Fruit fly (Drosophila melanogaster) whole organism, embryonic: ENCODE data around the gene CG5334.
A peak's percentile ranks its signal among the peaks of the same experiment; 100 is the strongest.

Experiments used
- Blimp-1 ChIP-seq: fragments of 200-800 bp; sonication (Bioruptor generic); optimal IDR thresholded peaks from 3 replicates; lab custom pipeline; 2018; ENCODE audit warnings: missing biosample characterization, missing genetic modification characterization, mild to moderate bottlenecking, moderate library complexity, missing genetic modification reagents
- C15 ChIP-seq: fragments of 200-800 bp; sonication (Bioruptor generic); IDR thresholded peaks from 3 replicates; pipeline ENCODE4 v1.3.6; 2022; ENCODE audit warnings: missing biosample characterization, missing genetic modification characterization
- CG10267 ChIP-seq: fragments of 200-800 bp; sonication (Bioruptor generic); optimal IDR thresholded peaks from 2 replicates; lab custom pipeline; 2018; ENCODE audit warnings: missing biosample characterization, mild to moderate bottlenecking, missing genetic modification characterization, moderate library complexity
- CG10543 ChIP-seq: fragments of 200-800 bp; sonication (Bioruptor generic); optimal IDR thresholded peaks from 3 replicates; lab custom pipeline; 2017; ENCODE audit warnings: missing biosample characterization, mild to moderate bottlenecking, missing genetic modification characterization, moderate library complexity
- CG10654 ChIP-seq: fragments of 200-800 bp; sonication (Bioruptor generic); optimal IDR thresholded peaks from 2 replicates; lab custom pipeline; 2016; ENCODE audit warnings: missing biosample characterization, missing genetic modification characterization
- CG11085 ChIP-seq: fragments of 200-800 bp; sonication (Bioruptor generic); IDR thresholded peaks from 2 replicates; pipeline ENCODE4 v1.3.6; 2022; ENCODE audit warnings: missing biosample characterization, missing genetic modification characterization
- CG12071 ChIP-seq: fragments of 200-800 bp; sonication (Bioruptor generic); optimal IDR thresholded peaks from 3 replicates; lab custom pipeline; 2018; ENCODE audit warnings: missing biosample characterization, mild to moderate bottlenecking, missing genetic modification characterization
- CG12219 ChIP-seq: fragments of 200-800 bp; sonication (Bioruptor generic); optimal IDR thresholded peaks from 3 replicates; lab custom pipeline; 2018; ENCODE audit warnings: missing biosample characterization, mild to moderate bottlenecking, missing genetic modification characterization
- CG12236 ChIP-seq: fragments of 200-800 bp; sonication (Bioruptor generic); optimal IDR thresholded peaks from 2 replicates; lab custom pipeline; 2016; ENCODE audit warnings: missing biosample characterization, missing genetic modification characterization
- CG15011 ChIP-seq: fragments of 200-800 bp; sonication (Bioruptor generic); optimal IDR thresholded peaks from 3 replicates; lab custom pipeline; 2018; ENCODE audit warnings: missing biosample characterization, mild to moderate bottlenecking, missing genetic modification characterization
- CG32767 ChIP-seq: fragments of 200-800 bp; sonication (Bioruptor generic); IDR thresholded peaks from 2 replicates; pipeline ENCODE4 v1.3.6; 2022; ENCODE audit warnings: missing biosample characterization, missing genetic modification characterization
- CG3838 ChIP-seq: fragments of 200-800 bp; sonication (Bioruptor generic); optimal IDR thresholded peaks from 3 replicates; lab custom pipeline; 2016; ENCODE audit warnings: missing biosample characterization, missing genetic modification characterization
- CG4707 ChIP-seq: fragments of 200-800 bp; sonication (Bioruptor generic); optimal IDR thresholded peaks from 2 replicates; lab custom pipeline; 2018; ENCODE audit warnings: missing biosample characterization, mild to moderate bottlenecking, missing genetic modification characterization, moderate library complexity
- CG5245 ChIP-seq: fragments of 200-800 bp; sonication (Bioruptor generic); optimal IDR thresholded peaks from 3 replicates; lab custom pipeline; 2016; ENCODE audit warnings: missing biosample characterization, missing genetic modification characterization
- CG6683 ChIP-seq: fragments of 200-800 bp; sonication (Bioruptor generic); optimal IDR thresholded peaks from 2 replicates; lab custom pipeline; 2017; ENCODE audit warnings: missing biosample characterization, mild to moderate bottlenecking, missing genetic modification characterization, missing genetic modification reagents
- CG6689 ChIP-seq: fragments of 200-800 bp; sonication (Bioruptor generic); IDR thresholded peaks from 2 replicates; pipeline ENCODE4 v1.3.6; 2022; ENCODE audit warnings: missing biosample characterization, missing genetic modification characterization
- CG7556 ChIP-seq: fragments of 200-800 bp; sonication (Bioruptor generic); optimal IDR thresholded peaks from 2 replicates; lab custom pipeline; 2017; ENCODE audit warnings: missing biosample characterization, mild to moderate bottlenecking, missing genetic modification characterization
- CG7987 ChIP-seq: fragments of 200-800 bp; sonication (Bioruptor generic); optimal IDR thresholded peaks from 2 replicates; lab custom pipeline; 2018; ENCODE audit warnings: missing biosample characterization, mild to moderate bottlenecking, missing genetic modification characterization, moderate library complexity
- CG9817 ChIP-seq: fragments of 200-800 bp; sonication (Bioruptor generic); optimal IDR thresholded peaks from 2 replicates; lab custom pipeline; 2018; ENCODE audit warnings: missing biosample characterization, mild to moderate bottlenecking, missing genetic modification characterization, moderate library complexity
- D19A ChIP-seq: fragments of 200-800 bp; optimal IDR thresholded peaks from 3 replicates; lab custom pipeline; 2019; ENCODE audit warnings: missing biosample characterization, mild to moderate bottlenecking, missing genetic modification characterization, moderate library complexity
- Deaf1 ChIP-seq: fragments of 200-800 bp; optimal IDR thresholded peaks from 3 replicates; lab custom pipeline; 2019; ENCODE audit warnings: missing biosample characterization, mild to moderate bottlenecking, missing genetic modification characterization, moderate library complexity
- Dip2 ChIP-seq: fragments of 200-800 bp; sonication (Bioruptor generic); IDR thresholded peaks from 2 replicates; pipeline ENCODE4 v1.3.6; 2022; ENCODE audit warnings: missing biosample characterization, missing genetic modification characterization
- E2f2 ChIP-seq: fragments of 200-800 bp; sonication (Bioruptor generic); IDR thresholded peaks from 2 replicates; pipeline ENCODE4 v1.3.6; 2022; ENCODE audit warnings: missing biosample characterization, missing genetic modification characterization
- Elba2 ChIP-seq: fragments of 200-800 bp; sonication (Bioruptor generic); optimal IDR thresholded peaks from 3 replicates; lab custom pipeline; 2016; ENCODE audit warnings: missing biosample characterization, missing genetic modification characterization
- Hmr ChIP-seq: fragments of 200-800 bp; sonication (Bioruptor generic); optimal IDR thresholded peaks from 3 replicates; lab custom pipeline; 2017; ENCODE audit warnings: mild to moderate bottlenecking, missing biosample characterization, missing genetic modification reagents, missing genetic modification characterization
- Hsf ChIP-seq: fragments of 200-800 bp; sonication (Bioruptor generic); optimal IDR thresholded peaks from 3 replicates; lab custom pipeline; 2016; ENCODE audit warnings: missing biosample characterization, missing genetic modification characterization
- Med ChIP-seq: fragments of 200-800 bp; sonication (Bioruptor generic); peaks from one replicate; lab custom pipeline; 2016; ENCODE audit warnings: missing biosample characterization, missing genetic modification characterization, mild to moderate bottlenecking, inconsistent platforms, moderate library complexity
- Nf-YA ChIP-seq: fragments of 200-800 bp; sonication (Bioruptor generic); IDR thresholded peaks from 2 replicates; pipeline ENCODE4 v1.3.6; 2022; ENCODE audit warnings: missing biosample characterization, missing genetic modification characterization
- Nf-YB ChIP-seq: fragments of 200-800 bp; sonication (Bioruptor generic); optimal IDR thresholded peaks from 3 replicates; lab custom pipeline; 2019; ENCODE audit warnings: missing biosample characterization, mild to moderate bottlenecking, missing genetic modification characterization, moderate library complexity
- NfI ChIP-seq: fragments of 200-800 bp; sonication (Bioruptor generic); optimal IDR thresholded peaks from 3 replicates; lab custom pipeline; 2018; ENCODE audit warnings: missing biosample characterization, mild to moderate bottlenecking, missing genetic modification characterization, moderate library complexity
- Six4 ChIP-seq: fragments of 200-800 bp; sonication (Bioruptor generic); optimal IDR thresholded peaks from 2 replicates; lab custom pipeline; 2016; ENCODE audit warnings: missing biosample characterization, missing genetic modification characterization
- Ssrp ChIP-seq: fragments of 200-800 bp; sonication (Bioruptor generic); optimal IDR thresholded peaks from 2 replicates; lab custom pipeline; 2018; ENCODE audit warnings: missing biosample characterization, mild to moderate bottlenecking, missing genetic modification characterization, moderate library complexity
- al ChIP-seq: fragments of 200-800 bp; sonication (Bioruptor generic); IDR thresholded peaks from 2 replicates; pipeline ENCODE4 v1.3.6; 2022; ENCODE audit warnings: missing biosample characterization, missing genetic modification characterization
- ash1 ChIP-seq: fragments of 200-800 bp; sonication (Bioruptor generic); optimal IDR thresholded peaks from 2 replicates; lab custom pipeline; 2018; ENCODE audit warnings: missing biosample characterization, mild to moderate bottlenecking, missing genetic modification characterization
- caup ChIP-seq: fragments of 200-800 bp; sonication (Bioruptor generic); optimal IDR thresholded peaks from 3 replicates; lab custom pipeline; 2017; ENCODE audit warnings: missing biosample characterization, mild to moderate bottlenecking, missing genetic modification characterization, moderate library complexity; ENCODE audit not compliant: severe bottlenecking
- ems ChIP-seq: fragments of 200-800 bp; sonication (Bioruptor generic); optimal IDR thresholded peaks from 3 replicates; lab custom pipeline; 2016; ENCODE audit warnings: missing biosample characterization, missing genetic modification characterization
- eve ChIP-seq, 2 experiments: fragments of >200 bp; optimal IDR thresholded peaks; 2 replicates each; lab custom pipeline; 2017; ENCODE audit warnings: missing biosample characterization in 2 of 2, missing genetic modification characterization in 2 of 2
- gfzf ChIP-seq: fragments of 200-800 bp; sonication (Bioruptor generic); optimal IDR thresholded peaks from 2 replicates; lab custom pipeline; 2016; ENCODE audit warnings: missing biosample characterization, mild to moderate bottlenecking, missing genetic modification characterization, moderate library complexity
- hbn ChIP-seq: fragments of 200-800 bp; sonication (Bioruptor generic); IDR thresholded peaks from 2 replicates; pipeline ENCODE4 v1.3.6; 2022; ENCODE audit warnings: missing biosample characterization, missing genetic modification characterization; ENCODE audit not compliant: partially characterized antibody
- nau ChIP-seq: fragments of 200-800 bp; sonication (Bioruptor generic); optimal IDR thresholded peaks from 3 replicates; lab custom pipeline; 2017; ENCODE audit warnings: missing biosample characterization, mild to moderate bottlenecking, missing genetic modification characterization, missing genetic modification reagents
- onecut ChIP-seq: fragments of 200-800 bp; sonication (Bioruptor generic); IDR thresholded peaks from 2 replicates; pipeline ENCODE4 v1.3.6; 2022; ENCODE audit warnings: missing biosample characterization, missing genetic modification characterization
- sc ChIP-seq, 3 experiments: fragments of >200 bp in 2 of 3; fragments of 200-800 bp in 1 of 3; sonication (Bioruptor generic) in 1 of 3; optimal IDR thresholded peaks; 2 replicates in 2 of 3; 3 replicates in 1 of 3; lab custom pipeline; 2017; ENCODE audit warnings: mild to moderate bottlenecking in 1 of 3, missing biosample characterization in 1 of 3, missing genetic modification characterization in 1 of 3, missing genetic modification reagents in 1 of 3
- scrt ChIP-seq: fragments of 200-800 bp; sonication (Bioruptor generic); optimal IDR thresholded peaks from 2 replicates; lab custom pipeline; 2018; ENCODE audit warnings: missing biosample characterization, mild to moderate bottlenecking, missing genetic modification characterization, moderate library complexity
- slbo ChIP-seq: fragments of 200-800 bp; sonication (Bioruptor generic); IDR thresholded peaks from 2 replicates; pipeline ENCODE4 v1.3.6; 2022; ENCODE audit warnings: missing biosample characterization, missing genetic modification characterization
- sob ChIP-seq: fragments of 200-800 bp; sonication (Bioruptor generic); IDR thresholded peaks from 2 replicates; pipeline ENCODE4 v1.3.6; 2022; ENCODE audit warnings: missing biosample characterization, missing genetic modification characterization
- tgo ChIP-seq: fragments of 200-800 bp; sonication (Bioruptor generic); IDR thresholded peaks from 3 replicates; pipeline ENCODE4 v1.3.6; 2022; ENCODE audit warnings: missing biosample characterization, missing genetic modification characterization
- tin ChIP-seq: fragments of 200-800 bp; sonication (Bioruptor generic); optimal IDR thresholded peaks from 3 replicates; lab custom pipeline; 2016; ENCODE audit warnings: missing biosample characterization, missing genetic modification characterization
- trem ChIP-seq: fragments of 200-800 bp; optimal IDR thresholded peaks from 3 replicates; lab custom pipeline; 2019; ENCODE audit warnings: missing biosample characterization, mild to moderate bottlenecking, missing genetic modification characterization, moderate library complexity
- unpg ChIP-seq: fragments of 200-800 bp; sonication (Bioruptor generic); optimal IDR thresholded peaks from 3 replicates; lab custom pipeline; 2018; ENCODE audit warnings: missing biosample characterization, mild to moderate bottlenecking, missing genetic modification characterization, moderate library complexity

CG5334 gene

DNA sequence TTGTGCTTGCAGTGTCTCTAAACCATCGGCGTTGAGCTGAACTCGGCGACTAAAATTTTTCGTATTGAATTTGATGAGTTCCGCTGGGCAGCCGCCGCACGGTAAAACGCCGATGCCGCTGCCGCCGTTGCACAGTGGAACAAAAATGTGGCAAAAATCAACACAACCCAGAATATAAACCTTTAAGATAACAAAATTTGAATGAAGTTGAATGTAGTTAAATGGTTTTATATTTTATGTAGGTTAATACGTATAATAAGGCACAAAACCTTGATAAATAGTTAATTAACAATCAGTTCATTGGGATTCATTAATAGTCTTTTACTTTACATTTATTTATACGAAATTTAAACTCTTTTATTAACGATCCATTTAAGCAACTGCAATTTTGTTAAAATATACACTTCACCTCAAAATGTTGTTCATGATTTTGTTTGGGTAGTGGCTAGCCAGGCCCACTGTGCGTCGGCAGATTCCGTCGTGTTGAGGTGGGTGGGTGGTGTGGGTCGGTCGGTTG lies 9.3 kb upstream of the CG5334 start, which contains the start of gene CG15890 (continued):
- TF ChIP-seq NfI (GFP tag; lab: Kevin White, UChicago): peak; percentile 0
- TF ChIP-seq sc (optimal IDR thresholded peaks at IDR 0.05; lab: Kevin White, UChicago): no peak
- peak; percentile 56 for TF ChIP-seq sc (GFP tag; optimal IDR thresholded peaks at IDR 0.05; lab: Kevin White, UChicago)
- 0 out of 2 replicates have a peak, but pooled peaks have one; percentile 54 for TF ChIP-seq CG6689 (GFP tag; lab: Robert Waterston, UW)
- no peak for TF ChIP-seq ash1 (GFP tag; lab: Kevin White, UChicago)
- TF ChIP-seq CG10267 (tag; lab: Kevin White, UChicago): peak; percentile 50
- TF ChIP-seq Nf-YA (GFP tag; lab: Robert Waterston, UW): no peak
- peak; percentile 53 for TF ChIP-seq Six4 (GFP tag; lab: Kevin White, UChicago)
- TF ChIP-seq Elba2: no peak
- no peak for TF ChIP-seq CG32767 (GFP tag; lab: Robert Waterston, UW)
- TF ChIP-seq Hmr: peak; percentile 58
- TF ChIP-seq trem (tag; lab: Kevin White, UChicago): peak; percentile 38
- peak; percentile 32 for TF ChIP-seq CG4707 (GFP tag; lab: Kevin White, UChicago)
- peak; percentile 2 for TF ChIP-seq scrt (GFP tag; lab: Kevin White, UChicago)
- peak; percentile 83 for TF ChIP-seq CG7556 (GFP tag; lab: Kevin White, UChicago)
- no peak for TF ChIP-seq hbn
- TF ChIP-seq CG10654 (GFP tag; lab: Kevin White, UChicago): peak; percentile 30
- peak; percentile 12 for TF ChIP-seq CG9817 (tag; lab: Kevin White, UChicago)
- peak; percentile 66 for TF ChIP-seq Ssrp (tag; lab: Kevin White, UChicago)
- 0 out of 2 replicates have a peak, but pooled peaks have one; percentile 11 for TF ChIP-seq onecut (GFP tag; lab: Robert Waterston, UW)
- peak; percentile 64 for TF ChIP-seq nau
- no peak for TF ChIP-seq CG11085 (GFP tag; lab: Robert Waterston, UW)
- peak; percentile 28 for TF ChIP-seq CG12071 (GFP tag; lab: Kevin White, UChicago)
- TF ChIP-seq C15 (GFP tag; lab: Robert Waterston, UW): no peak
- peak; percentile 64 for TF ChIP-seq Hsf (GFP tag; lab: Kevin White, UChicago)
- peak; percentile 25; the same call in 1 of the 2 replicates for TF ChIP-seq sob
- peak; percentile 39 for TF ChIP-seq CG5245 (GFP tag; lab: Kevin White, UChicago)
- 0 out of 2 replicates have a peak, but pooled peaks have one; percentile 30 for TF ChIP-seq E2f2 (GFP tag; lab: Robert Waterston, UW)
- TF ChIP-seq CG12219 (GFP tag; lab: Kevin White, UChicago): peak; percentile 34
- 0 out of 2 replicates have a peak, but pooled peaks have one; percentile 23 for TF ChIP-seq slbo (GFP tag; lab: Robert Waterston, UW)
- TF ChIP-seq Dip2 (GFP tag; lab: Robert Waterston, UW): no peak
- no peak for TF ChIP-seq CG12236 (GFP tag; lab: Kevin White, UChicago)
- peak; percentile 60 for TF ChIP-seq D19A (tag; lab: Kevin White, UChicago)
- TF ChIP-seq CG6683 (GFP tag; lab: Kevin White, UChicago): peak; percentile 24
- TF ChIP-seq caup (GFP tag; lab: Kevin White, UChicago): peak; percentile 45
- TF ChIP-seq gfzf (GFP tag; lab: Kevin White, UChicago): no peak
- peak; percentile 47 for TF ChIP-seq unpg (GFP tag; lab: Kevin White, UChicago)
- no peak for TF ChIP-seq CG7987 (GFP tag; lab: Kevin White, UChicago)
- TF ChIP-seq ems (GFP tag; lab: Kevin White, UChicago): peak; percentile 24
- peak; percentile 35 for TF ChIP-seq tin
- peak; percentile 26 for TF ChIP-seq CG10543 (GFP tag; lab: Kevin White, UChicago)
- TF ChIP-seq al (GFP tag; lab: Robert Waterston, UW): peak; percentile 15; the same call in 1 of the 2 replicates
- TF ChIP-seq Deaf1 (tag; lab: Kevin White, UChicago): peak; percentile 76
- TF ChIP-seq tgo (GFP tag; lab: Robert Waterston, UW): 0 out of 3 replicates have a peak, but pooled peaks have one; percentile 20
- TF ChIP-seq Med (GFP tag; lab: Kevin White, UChicago): peak; percentile 83
- peak; percentile 68 for TF ChIP-seq Blimp-1
- peak in 1 of 2 experiments; percentile 62 for TF ChIP-seq eve (GFP tag; optimal IDR thresholded peaks at IDR 0.05; lab: Kevin White, UChicago)
- peak; percentile 47 for TF ChIP-seq CG15011
- peak; percentile 43 for TF ChIP-seq Nf-YB (GFP tag; lab: Kevin White, UChicago)
- TF ChIP-seq CG3838 (GFP tag; lab: Kevin White, UChicago): no peak
